Worm (Caenorhabditis elegans) whole organism, L2 larva: ENCODE measurements around the gene F55C12.4.

Experiments used
- lin-13 ChIP-seq: fragments of 150-350 bp; optimal IDR thresholded peaks from 2 replicates; lab custom pipeline; 2014; ENCODE audit warnings: missing biosample characterization, missing genetic modification reagents, missing genetic modification characterization
- nhr-12 ChIP-seq: fragments of 150-350 bp; optimal IDR thresholded peaks from 2 replicates; lab custom pipeline; 2014; ENCODE audit warnings: missing biosample characterization, missing genetic modification characterization
- nhr-25 ChIP-seq: fragments of 150-350 bp; sonication (generic microtip); optimal IDR thresholded peaks from 3 replicates; lab custom pipeline; 2014; ENCODE audit warnings: missing biosample characterization, missing genetic modification characterization
- nhr-6 ChIP-seq: fragments of 150-350 bp; optimal IDR thresholded peaks from 2 replicates; lab custom pipeline; 2014; ENCODE audit warnings: missing biosample characterization, missing genetic modification characterization
- sem-4 ChIP-seq: fragments of 150-350 bp; optimal IDR thresholded peaks from 2 replicates; lab custom pipeline; 2014; ENCODE audit warnings: missing biosample characterization, missing genetic modification reagents, missing genetic modification characterization
- ztf-4 ChIP-seq: fragments of 150-350 bp; optimal IDR thresholded peaks from 2 replicates; lab custom pipeline; 2014; ENCODE audit warnings: missing biosample characterization, missing genetic modification characterization

- TF ChIP-seq lin-13: no peak
- TF ChIP-seq nhr-6: no peak
- TF ChIP-seq sem-4: no peak
- no peak for TF ChIP-seq ztf-4 (tag; lab: Kevin White, UChicago)
- no peak for TF ChIP-seq nhr-12 (tag; lab: Kevin White, UChicago)
- TF ChIP-seq nhr-25 (tag; lab: Kevin White, UChicago): no peak
Measured at ce11 chrII:5863893-5864292, 5.7 kb upstream of the F55C12.4 start, which contains the start of gene tag-234.
